Worm (Caenorhabditis elegans) whole organism, L3 larva: ENCODE results near the gene C54E4.5.

ENCODE experiments used
- R02D3.7 ChIP-seq: fragments of 150-350 bp; optimal IDR thresholded peaks from 2 replicates; lab custom pipeline; 2014; ENCODE audit warnings: missing biosample characterization, missing genetic modification characterization
- ZK546.5 ChIP-seq: sonication (generic microtip); optimal IDR thresholded peaks from 2 replicates; lab custom pipeline; 2017; ENCODE audit warnings: missing biosample characterization, missing genetic modification characterization
- aly-2 ChIP-seq: fragments of 150-350 bp; optimal IDR thresholded peaks from 2 replicates; lab custom pipeline; 2014; ENCODE audit warnings: missing biosample characterization, missing genetic modification characterization
- ama-1 ChIP-seq: fragments of 150-350 bp; optimal IDR thresholded peaks from 2 replicates; lab custom pipeline; 2018
- ceh-16 ChIP-seq: sonication (generic microtip); optimal IDR thresholded peaks from 2 replicates; lab custom pipeline; 2017; ENCODE audit warnings: missing biosample characterization, missing genetic modification characterization
- ceh-28 ChIP-seq: fragments of 150-350 bp; optimal IDR thresholded peaks from 2 replicates; lab custom pipeline; 2014; ENCODE audit warnings: missing biosample characterization, missing genetic modification reagents, missing genetic modification characterization
- ceh-82 ChIP-seq: fragments of 150-350 bp; optimal IDR thresholded peaks from 2 replicates; lab custom pipeline; 2014; ENCODE audit warnings: missing biosample characterization, missing genetic modification characterization
- ceh-9 ChIP-seq: sonication (generic microtip); optimal IDR thresholded peaks from 2 replicates; lab custom pipeline; 2018; ENCODE audit warnings: missing biosample characterization, missing genetic modification characterization
- daf-12 ChIP-seq: fragments of 150-350 bp; optimal IDR thresholded peaks from 2 replicates; lab custom pipeline; 2014; ENCODE audit warnings: missing biosample characterization, missing genetic modification reagents, missing genetic modification characterization
- egl-27 ChIP-seq: sonication (generic microtip); optimal IDR thresholded peaks from 4 replicates; lab custom pipeline; 2017; ENCODE audit warnings: missing biosample characterization, missing genetic modification reagents, missing genetic modification characterization
- egl-5 ChIP-seq: fragments of 150-350 bp; optimal IDR thresholded peaks from 2 replicates; lab custom pipeline; 2017; ENCODE audit warnings: missing biosample characterization, missing genetic modification reagents, missing genetic modification characterization, inconsistent platforms
- elt-1 ChIP-seq: fragments of 150-350 bp; optimal IDR thresholded peaks from 2 replicates; lab custom pipeline; 2014; ENCODE audit warnings: missing biosample characterization, missing genetic modification characterization
- elt-3 ChIP-seq, 3 experiments: fragments of 150-350 bp in 1 of 3; sonication (generic microtip) in 2 of 3; optimal IDR thresholded peaks; 2 replicates in 2 of 3; 4 replicates in 1 of 3; lab custom pipeline; 2014 to 2017; ENCODE audit warnings: missing biosample characterization in 3 of 3, missing genetic modification characterization in 3 of 3
- fkh-2 ChIP-seq: fragments of 150-350 bp; optimal IDR thresholded peaks from 2 replicates; lab custom pipeline; 2014; ENCODE audit warnings: missing biosample characterization, missing genetic modification reagents, missing genetic modification characterization
- fos-1 ChIP-seq: fragments of 150-350 bp; optimal IDR thresholded peaks from 2 replicates; lab custom pipeline; 2014; ENCODE audit warnings: missing biosample characterization, missing genetic modification characterization
- hmg-11 ChIP-seq: sonication (generic microtip); optimal IDR thresholded peaks from 2 replicates; lab custom pipeline; 2016; ENCODE audit warnings: missing genetic modification characterization, missing compliant biosample characterization
- jun-1 ChIP-seq: fragments of 150-350 bp; optimal IDR thresholded peaks from 2 replicates; lab custom pipeline; 2014; ENCODE audit warnings: missing biosample characterization, missing genetic modification reagents, missing genetic modification characterization
- lin-15B ChIP-seq: fragments of 150-350 bp; optimal IDR thresholded peaks from 2 replicates; lab custom pipeline; 2014; ENCODE audit warnings: missing biosample characterization, missing genetic modification characterization
- lin-39 ChIP-seq: fragments of 150-350 bp; optimal IDR thresholded peaks from 2 replicates; lab custom pipeline; 2018; ENCODE audit warnings: missing biosample characterization, missing genetic modification reagents, missing genetic modification characterization
- lsy-12 ChIP-seq: sonication (generic microtip); optimal IDR thresholded peaks from 2 replicates; lab custom pipeline; 2016; ENCODE audit warnings: mild to moderate bottlenecking, missing genetic modification characterization, missing compliant biosample characterization
- mml-1 ChIP-seq: fragments of 150-350 bp; sonication (generic microtip); optimal IDR thresholded peaks from 3 replicates; lab custom pipeline; 2014; ENCODE audit warnings: missing biosample characterization, missing genetic modification characterization
- nfya-1 ChIP-seq: sonication (generic microtip); optimal IDR thresholded peaks from 2 replicates; lab custom pipeline; 2017; ENCODE audit warnings: missing genetic modification characterization, mild to moderate bottlenecking, missing compliant biosample characterization, antibody characterized with exemption, moderate library complexity; ENCODE audit not compliant: insufficient read depth
- nhr-11 ChIP-seq: fragments of 150-350 bp; optimal IDR thresholded peaks from 2 replicates; lab custom pipeline; 2014; ENCODE audit warnings: missing biosample characterization, missing genetic modification characterization
- nhr-12 ChIP-seq: fragments of 150-350 bp; optimal IDR thresholded peaks from 2 replicates; lab custom pipeline; 2014; ENCODE audit warnings: missing biosample characterization, missing genetic modification characterization
- nhr-23 ChIP-seq: fragments of 150-350 bp; optimal IDR thresholded peaks from 2 replicates; lab custom pipeline; 2014; ENCODE audit warnings: missing biosample characterization, missing genetic modification reagents, missing genetic modification characterization
- nhr-237 ChIP-seq: fragments of 150-350 bp; optimal IDR thresholded peaks from 2 replicates; lab custom pipeline; 2014; ENCODE audit warnings: missing biosample characterization, missing genetic modification characterization
- nhr-25 ChIP-seq: sonication (generic microtip); optimal IDR thresholded peaks from 2 replicates; lab custom pipeline; 2017; ENCODE audit warnings: missing biosample characterization, missing genetic modification characterization
- nhr-28 ChIP-seq: fragments of 150-350 bp; optimal IDR thresholded peaks from 2 replicates; lab custom pipeline; 2014; ENCODE audit warnings: missing biosample characterization, missing genetic modification characterization
- nhr-43 ChIP-seq: sonication (generic microtip); optimal IDR thresholded peaks from 2 replicates; lab custom pipeline; 2016; ENCODE audit warnings: mild to moderate bottlenecking, missing genetic modification characterization, missing compliant biosample characterization; ENCODE audit not compliant: poor library complexity, severe bottlenecking
- nhr-67 ChIP-seq: fragments of 150-350 bp; optimal IDR thresholded peaks from 2 replicates; lab custom pipeline; 2014; ENCODE audit warnings: missing biosample characterization, missing genetic modification characterization
- nhr-76 ChIP-seq: fragments of 150-350 bp; sonication (generic microtip); optimal IDR thresholded peaks from 5 replicates; lab custom pipeline; 2014; ENCODE audit warnings: missing biosample characterization, missing genetic modification characterization
- nhr-77 ChIP-seq: fragments of 150-350 bp; optimal IDR thresholded peaks from 2 replicates; lab custom pipeline; 2014; ENCODE audit warnings: missing biosample characterization, missing genetic modification characterization
- pha-4 ChIP-seq: fragments of 150-350 bp; optimal IDR thresholded peaks from 2 replicates; lab custom pipeline; 2014; ENCODE audit warnings: missing biosample characterization, missing genetic modification reagents, missing genetic modification characterization
- pqm-1 ChIP-seq: fragments of 150-350 bp; optimal IDR thresholded peaks from 2 replicates; lab custom pipeline; 2017; ENCODE audit warnings: missing biosample characterization, missing genetic modification characterization, inconsistent platforms
- sea-2 ChIP-seq: fragments of 150-350 bp; sonication (generic microtip); optimal IDR thresholded peaks from 4 replicates; lab custom pipeline; 2014; ENCODE audit warnings: missing biosample characterization, missing genetic modification reagents, missing genetic modification characterization
- skn-1 ChIP-seq: fragments of 150-350 bp; optimal IDR thresholded peaks from 2 replicates; lab custom pipeline; 2014; ENCODE audit warnings: missing biosample characterization, missing genetic modification characterization
- snpc-4 ChIP-seq: fragments of 150-350 bp; optimal IDR thresholded peaks from 2 replicates; lab custom pipeline; 2014; ENCODE audit warnings: missing biosample characterization, missing genetic modification characterization
- tbx-2 ChIP-seq: sonication (generic microtip); optimal IDR thresholded peaks from 2 replicates; lab custom pipeline; 2016; ENCODE audit warnings: mild to moderate bottlenecking, missing genetic modification characterization, missing compliant biosample characterization
- unc-62 ChIP-seq: fragments of 150-350 bp; sonication (generic microtip); optimal IDR thresholded peaks from 4 replicates; lab custom pipeline; 2014; ENCODE audit warnings: missing biosample characterization, missing genetic modification reagents, missing genetic modification characterization
- ztf-11 ChIP-seq: fragments of 150-350 bp; optimal IDR thresholded peaks from 2 replicates; lab custom pipeline; 2014; ENCODE audit warnings: missing biosample characterization, missing genetic modification characterization

Gene C54E4.5

ce11 chrIV:2149247-2149756, at the start of gene C54E4.5:
Gene C54E4.5, minus strand, starts transcription at chrIV:2149297.
- TF ChIP-seq skn-1, result no peak
- peak; percentile 87 for TF ChIP-seq nhr-23
- no peak for TF ChIP-seq pqm-1 (tag; lab: Kevin White, UChicago)
- TF ChIP-seq fos-1 (tag; lab: Kevin White, UChicago), result no peak
- TF ChIP-seq lin-39 (tag; lab: Kevin White, UChicago), result no peak
- TF ChIP-seq nhr-25 (tag; lab: Kevin White, UChicago), result peak; percentile 69
- peak in 1 of 3 experiments; percentile 39 for TF ChIP-seq elt-3 (tag; optimal IDR thresholded peaks at IDR 0.05; lab: Kevin White, UChicago)
- peak; percentile 16 for TF ChIP-seq ceh-28 (tag; lab: Kevin White, UChicago)
- no peak for TF ChIP-seq nhr-28 (tag; lab: Kevin White, UChicago)
- TF ChIP-seq elt-1 (tag; lab: Kevin White, UChicago), result peak; percentile 68
- peak; percentile 78 for TF ChIP-seq nhr-43 (tag; lab: Kevin White, UChicago)

- TF ChIP-seq pqm-1 (tag; lab: Kevin White, UChicago) (no peak), lsy-12 (tag; lab: Kevin White, UChicago) (no peak), pha-4 (no peak), fos-1 (tag; lab: Kevin White, UChicago) (no peak), ceh-16 (tag; lab: Kevin White, UChicago) (no peak)
Observed at ce11 chrIV:2198741-2199140, 49.6 kb upstream of the C54E4.5 start, which contains the start of gene Y71G10AR.4. Gene Y71G10AR.4, plus strand, starts transcription at chrIV:2199041.

- TF ChIP-seq ceh-82 (tag; lab: Kevin White, UChicago) (no peak), lin-15B (tag; lab: Kevin White, UChicago) (no peak), jun-1 (tag; lab: Kevin White, UChicago) (no peak), ZK546.5 (no peak), nhr-67 (tag; lab: Kevin White, UChicago) (no peak), ceh-16 (tag; lab: Kevin White, UChicago) (no peak), nhr-12 (tag; lab: Kevin White, UChicago) (no peak), tbx-2 (tag; lab: Kevin White, UChicago) (no peak), hmg-11 (tag; lab: Kevin White, UChicago) (no peak), lin-39 (tag; lab: Kevin White, UChicago) (no peak), R02D3.7 (tag; lab: Kevin White, UChicago) (no peak), unc-62 (no peak)
Observed at ce11 chrIV:2195598-2195997, 46.5 kb upstream of the C54E4.5 start.

ce11 chrIV:2193558-2193957, 44.5 kb upstream of the C54E4.5 start:
- TF ChIP-seq tbx-2 (tag; lab: Kevin White, UChicago) (no peak), nfya-1 (tag; lab: Kevin White, UChicago) (peak; percentile 8), egl-5 (no peak), aly-2 (tag; lab: Kevin White, UChicago) (no peak), unc-62 (no peak)

- TF ChIP-seq jun-1 (tag; lab: Kevin White, UChicago) (no peak), nhr-25 (tag; lab: Kevin White, UChicago) (peak; percentile 17), daf-12 (tag; lab: Kevin White, UChicago) (no peak), lin-15B (tag; lab: Kevin White, UChicago) (no peak), lin-39 (tag; lab: Kevin White, UChicago) (peak; percentile 0)
Observed at ce11 chrIV:2193037-2193436, 43.9 kb upstream of the C54E4.5 start.

- TF ChIP-seq nfya-1 (tag; lab: Kevin White, UChicago), result peak; percentile 84
- TF ChIP-seq nhr-67 (tag; lab: Kevin White, UChicago), result no peak
- TF ChIP-seq elt-3 (tag; optimal IDR thresholded peaks at IDR 0.05; lab: Kevin White, UChicago), result no peak
- no peak for TF ChIP-seq mml-1 (tag; lab: Kevin White, UChicago)
- TF ChIP-seq aly-2 (tag; lab: Kevin White, UChicago), result no peak
- peak; percentile 78 for TF ChIP-seq pha-4
- TF ChIP-seq ztf-11 (tag; lab: Kevin White, UChicago), result no peak
- peak; percentile 68 for TF ChIP-seq nhr-25 (tag; lab: Kevin White, UChicago)
- TF ChIP-seq skn-1, result peak; percentile 81
- no peak for TF ChIP-seq ceh-9 (tag; lab: Kevin White, UChicago)
- TF ChIP-seq elt-1 (tag; lab: Kevin White, UChicago), result no peak
- TF ChIP-seq egl-27 (tag; lab: Kevin White, UChicago), result peak; percentile 16
- peak; percentile 24 for TF ChIP-seq ama-1 (lab: Kevin White, UChicago)
- TF ChIP-seq fkh-2 (tag; lab: Kevin White, UChicago), result no peak
- peak; percentile 81 for TF ChIP-seq jun-1 (tag; lab: Kevin White, UChicago)
- peak; percentile 68 for TF ChIP-seq snpc-4 (tag; lab: Kevin White, UChicago)
- TF ChIP-seq nhr-43 (tag; lab: Kevin White, UChicago), result peak; percentile 77
- no peak for TF ChIP-seq nhr-237 (tag; lab: Kevin White, UChicago)
- no peak for TF ChIP-seq ceh-16 (tag; lab: Kevin White, UChicago)
- TF ChIP-seq nhr-76 (tag; lab: Kevin White, UChicago), result no peak
- peak; percentile 15 for TF ChIP-seq nhr-11 (tag; lab: Kevin White, UChicago)
- peak; percentile 78 for TF ChIP-seq nhr-23
- no peak for TF ChIP-seq unc-62
- TF ChIP-seq nhr-77, result no peak
- no peak for TF ChIP-seq sea-2 (GFP tag; lab: Kevin White, UChicago)
Observed at ce11 chrIV:2177545-2177944, 28.4 kb upstream of the C54E4.5 start, which contains the start of gene hrpu-2. Gene hrpu-2, plus strand, starts transcription at chrIV:2177896.
